ENCODE assay signal across 4 fruit fly cellular contexts in genomic region chrX:9579918-9580521, dm6.
A peak's percentile ranks its signal among the peaks of the same experiment; 100 is the strongest.
TF ChIP-seq lines count a peak whose summit lies in the region.

LPCAT (minus strand) TSS chrX:9579987.

TF ChIP-seq in whole organism, adult, 20 proteins besides CTCF, POLR2A, EP300 and RAD21 (continued from another document):
- TF ChIP-seq Clk (GFP tag; optimal IDR thresholded peaks at IDR 0.05; lab: Kevin White, UChicago) (peak; percentile 60), toe (GFP tag; optimal IDR thresholded peaks at IDR 0.05; lab: Kevin White, UChicago) (peak; percentile 81)

TF ChIP-seq in whole organism, embryonic, 481 proteins besides CTCF, POLR2A, EP300 and RAD21 (continued from another document and continues in another):
- peak; percentile 77 for TF ChIP-seq ara (GFP tag; IDR thresholded peaks at IDR 0.05; lab: Robert Waterston, UW)
- peak; percentile 78; the same call in 2 of the 3 replicates for TF ChIP-seq ci (GFP tag; IDR thresholded peaks at IDR 0.05; lab: Robert Waterston, UW)
- TF ChIP-seq CG12659 (GFP tag; optimal IDR thresholded peaks at IDR 0.05; lab: Kevin White, UChicago) = peak; percentile 73
- TF ChIP-seq Max (GFP tag; optimal IDR thresholded peaks at IDR 0.05; lab: Kevin White, UChicago) = peak; percentile 87
- peak; percentile 62 for TF ChIP-seq Side (GFP tag; optimal IDR thresholded peaks at IDR 0.05; lab: Kevin White, UChicago)
- TF ChIP-seq CG12155 (GFP tag; optimal IDR thresholded peaks at IDR 0.05; lab: Kevin White, UChicago) = peak; percentile 85
- TF ChIP-seq CG16779 (GFP tag; IDR thresholded peaks at IDR 0.05; lab: Robert Waterston, UW) = peak; percentile 64; the same call in 1 of the 2 replicates
- TF ChIP-seq hb (GFP tag; IDR thresholded peaks at IDR 0.05; lab: Robert Waterston, UW; ENCODE audit: partially characterized antibody) = no peak
- TF ChIP-seq CG11696 (GFP tag; IDR thresholded peaks at IDR 0.05; lab: Robert Waterston, UW) = no peak
- TF ChIP-seq sna (GFP tag; IDR thresholded peaks at IDR 0.05; lab: Robert Waterston, UW; ENCODE audit: partially characterized antibody) = peak; percentile 63; the same call in 1 of the 2 replicates
- TF ChIP-seq CG1024 (GFP tag; IDR thresholded peaks at IDR 0.05; lab: Robert Waterston, UW) = peak; percentile 54
- peak; percentile 97 for TF ChIP-seq Ets65A (GFP tag; lab: Kevin White, UChicago)
- TF ChIP-seq her (GFP tag; optimal IDR thresholded peaks at IDR 0.05; lab: Kevin White, UChicago) = peak; percentile 61
- TF ChIP-seq CG9609 (GFP tag; optimal IDR thresholded peaks at IDR 0.05; lab: Kevin White, UChicago) = peak; percentile 50
- peak; percentile 73 for TF ChIP-seq Xbp1 (GFP tag; optimal IDR thresholded peaks at IDR 0.05; lab: Kevin White, UChicago)
- no peak for TF ChIP-seq sim (GFP tag; IDR thresholded peaks at IDR 0.05; lab: Robert Waterston, UW)
- peak; percentile 77 for TF ChIP-seq lbe (GFP tag; optimal IDR thresholded peaks at IDR 0.05; lab: Kevin White, UChicago)
- peak; percentile 31 for TF ChIP-seq Sox102F (GFP tag; optimal IDR thresholded peaks at IDR 0.05; lab: Kevin White, UChicago)
- TF ChIP-seq sug (tag; optimal IDR thresholded peaks at IDR 0.05; lab: Kevin White, UChicago) = no peak
- TF ChIP-seq wek (GFP tag; optimal IDR thresholded peaks at IDR 0.05; lab: Kevin White, UChicago) = no peak
- TF ChIP-seq YL-1 (GFP tag; optimal IDR thresholded peaks at IDR 0.05; lab: Kevin White, UChicago) = peak; percentile 4
- TF ChIP-seq CG9876 (GFP tag; optimal IDR thresholded peaks at IDR 0.05; lab: Kevin White, UChicago) = peak; percentile 66
- no peak for TF ChIP-seq CG3838 (GFP tag; optimal IDR thresholded peaks at IDR 0.05; lab: Kevin White, UChicago)
- peak; percentile 77 for TF ChIP-seq CG10209 (GFP tag; optimal IDR thresholded peaks at IDR 0.05; lab: Kevin White, UChicago)
- peak; percentile 72 for TF ChIP-seq CG9215 (GFP tag; IDR thresholded peaks at IDR 0.05; lab: Robert Waterston, UW)
- peak; percentile 40 for TF ChIP-seq CG15601 (tag; optimal IDR thresholded peaks at IDR 0.05; lab: Kevin White, UChicago)
- no peak for TF ChIP-seq mld (GFP tag; IDR thresholded peaks at IDR 0.05; lab: Robert Waterston, UW; ENCODE audit: partially characterized antibody)
- TF ChIP-seq CG5245 (GFP tag; optimal IDR thresholded peaks at IDR 0.05; lab: Kevin White, UChicago) = peak; percentile 68
- peak; percentile 84 for TF ChIP-seq CG14014 (GFP tag; IDR thresholded peaks at IDR 0.05; lab: Robert Waterston, UW)
- TF ChIP-seq Nf-YC (tag; optimal IDR thresholded peaks at IDR 0.05; lab: Kevin White, UChicago) = no peak
- TF ChIP-seq CG31365 (tag; optimal IDR thresholded peaks at IDR 0.05; lab: Kevin White, UChicago) = peak; percentile 29
- TF ChIP-seq Asciz (GFP tag; optimal IDR thresholded peaks at IDR 0.05; lab: Kevin White, UChicago) = peak; percentile 4
- TF ChIP-seq Lpt (GFP tag; optimal IDR thresholded peaks at IDR 0.05; lab: Kevin White, UChicago) = no peak
- TF ChIP-seq CG14710 (tag; optimal IDR thresholded peaks at IDR 0.05; lab: Kevin White, UChicago) = peak; percentile 85
- peak; percentile 15 for TF ChIP-seq CG33557 (GFP tag; optimal IDR thresholded peaks at IDR 0.05; lab: Kevin White, UChicago)
- TF ChIP-seq CG2889 (GFP tag; IDR thresholded peaks at IDR 0.05; lab: Robert Waterston, UW) = peak; percentile 81
- TF ChIP-seq Tbp (GFP tag; optimal IDR thresholded peaks at IDR 0.05; lab: Kevin White, UChicago) = no peak
- TF ChIP-seq CG31388 (GFP tag; optimal IDR thresholded peaks at IDR 0.05; lab: Kevin White, UChicago) = peak; percentile 47
- TF ChIP-seq zen2 (GFP tag; IDR thresholded peaks at IDR 0.05; lab: Robert Waterston, UW; ENCODE audit: partially characterized antibody) = no peak; the same call in 2 of the 3 replicates
- peak; percentile 65 for TF ChIP-seq Chrac-16 (GFP tag; optimal IDR thresholded peaks at IDR 0.05; lab: Kevin White, UChicago)
- TF ChIP-seq Hr3 (GFP tag; optimal IDR thresholded peaks at IDR 0.05; lab: Kevin White, UChicago) = peak; percentile 69
- peak; percentile 80 for TF ChIP-seq CG6272 (GFP tag; IDR thresholded peaks at IDR 0.05; lab: Robert Waterston, UW)

TF ChIP-seq in whole organism, prepupa, 60 proteins besides CTCF, POLR2A, EP300 and RAD21 (continued from another document):
- TF ChIP-seq Smox (GFP tag; optimal IDR thresholded peaks at IDR 0.05; lab: Kevin White, UChicago) = peak; percentile 23
- peak in 1 of 2 experiments; percentile 0 for TF ChIP-seq salr (GFP tag; optimal IDR thresholded peaks at IDR 0.05; lab: Kevin White, UChicago)
- TF ChIP-seq CG6854 (GFP tag; optimal IDR thresholded peaks at IDR 0.05; lab: Kevin White, UChicago) = no peak
- no peak for TF ChIP-seq Blimp-1 (GFP tag; optimal IDR thresholded peaks at IDR 0.05; lab: Kevin White, UChicago)
- TF ChIP-seq dsx (GFP tag; optimal IDR thresholded peaks at IDR 0.05; lab: Kevin White, UChicago; ENCODE audit: poor library complexity, severe bottlenecking) = no peak
- TF ChIP-seq Hr39 (GFP tag; optimal IDR thresholded peaks at IDR 0.05; lab: Kevin White, UChicago) = peak; percentile 71
- TF ChIP-seq Sox14 (GFP tag; optimal IDR thresholded peaks at IDR 0.05; lab: Kevin White, UChicago) = peak; percentile 26
- TF ChIP-seq CG1621 (tag; optimal IDR thresholded peaks at IDR 0.05; lab: Kevin White, UChicago) = no peak
- peak; percentile 70 for TF ChIP-seq CG11902 (GFP tag; optimal IDR thresholded peaks at IDR 0.05; lab: Kevin White, UChicago)
- peak; percentile 74; the same call in 2 of the 3 replicates for TF ChIP-seq eg (GFP tag; IDR thresholded peaks at IDR 0.05; lab: Robert Waterston, UW)
- peak; percentile 46 for TF ChIP-seq OdsH (GFP tag; optimal IDR thresholded peaks at IDR 0.05; lab: Kevin White, UChicago)
- peak; percentile 50 for TF ChIP-seq Eip75B (GFP tag; optimal IDR thresholded peaks at IDR 0.05; lab: Kevin White, UChicago)
- TF ChIP-seq CG16779 (tag; optimal IDR thresholded peaks at IDR 0.05; lab: Kevin White, UChicago) = no peak
- TF ChIP-seq fkh (GFP tag; optimal IDR thresholded peaks at IDR 0.05; lab: Kevin White, UChicago) = no peak
- no peak for TF ChIP-seq CG6792 (GFP tag; optimal IDR thresholded peaks at IDR 0.05; lab: Kevin White, UChicago)
- TF ChIP-seq CG9139 (GFP tag; optimal IDR thresholded peaks at IDR 0.05; lab: Kevin White, UChicago) = no peak
- TF ChIP-seq spab (GFP tag; optimal IDR thresholded peaks at IDR 0.05; lab: Kevin White, UChicago) = no peak
- TF ChIP-seq CG7368 (GFP tag; optimal IDR thresholded peaks at IDR 0.05; lab: Kevin White, UChicago) = no peak
- peak; percentile 51 for TF ChIP-seq CG10669 (GFP tag; optimal IDR thresholded peaks at IDR 0.05; lab: Kevin White, UChicago)
- TF ChIP-seq Sox102F (GFP tag; optimal IDR thresholded peaks at IDR 0.05; lab: Kevin White, UChicago) = no peak
- TF ChIP-seq CG8319 (GFP tag; optimal IDR thresholded peaks at IDR 0.05; lab: Kevin White, UChicago) = peak; percentile 42
- TF ChIP-seq Sox15 (GFP tag; optimal IDR thresholded peaks at IDR 0.05; lab: Kevin White, UChicago) = peak; percentile 48
- 0 out of 2 replicates have a peak, but pooled peaks have one; percentile 41 for TF ChIP-seq CG15336 (GFP tag; IDR thresholded peaks at IDR 0.05; lab: Robert Waterston, UW)
- TF ChIP-seq acj6 (GFP tag; optimal IDR thresholded peaks at IDR 0.05; lab: Kevin White, UChicago) = peak; percentile 14
- TF ChIP-seq lz (GFP tag; optimal IDR thresholded peaks at IDR 0.05; lab: Kevin White, UChicago) = peak; percentile 73
- peak; percentile 50 for TF ChIP-seq CG10631 (GFP tag; optimal IDR thresholded peaks at IDR 0.05; lab: Kevin White, UChicago)
- TF ChIP-seq net (GFP tag; optimal IDR thresholded peaks at IDR 0.05; lab: Kevin White, UChicago) = no peak
- TF ChIP-seq dac (GFP tag; optimal IDR thresholded peaks at IDR 0.05; lab: Kevin White, UChicago) = no peak
- peak; percentile 70 for TF ChIP-seq CG6163 (GFP tag; IDR thresholded peaks at IDR 0.05; lab: Robert Waterston, UW)
- no peak for TF ChIP-seq CG4318 (GFP tag; optimal IDR thresholded peaks at IDR 0.05; lab: Kevin White, UChicago)
- peak; percentile 77 for TF ChIP-seq CG31627 (GFP tag; optimal IDR thresholded peaks at IDR 0.05; lab: Kevin White, UChicago)
- TF ChIP-seq achi (GFP tag; optimal IDR thresholded peaks at IDR 0.05; lab: Kevin White, UChicago) = peak; percentile 56
- TF ChIP-seq vri (GFP tag; optimal IDR thresholded peaks at IDR 0.05; lab: Kevin White, UChicago) = peak; percentile 2
- no peak for TF ChIP-seq CG32006 (GFP tag; optimal IDR thresholded peaks at IDR 0.05; lab: Kevin White, UChicago)
- TF ChIP-seq topi (GFP tag; optimal IDR thresholded peaks at IDR 0.05; lab: Kevin White, UChicago) = peak; percentile 81
- TF ChIP-seq CG34406 (GFP tag; optimal IDR thresholded peaks at IDR 0.05; lab: Kevin White, UChicago) = no peak
- TF ChIP-seq Ets96B (tag; optimal IDR thresholded peaks at IDR 0.05; lab: Kevin White, UChicago) = peak; percentile 48
- no peak for TF ChIP-seq CG8632 (GFP tag; optimal IDR thresholded peaks at IDR 0.05; lab: Kevin White, UChicago)
- TF ChIP-seq cyc (GFP tag; optimal IDR thresholded peaks at IDR 0.05; lab: Kevin White, UChicago) = peak; percentile 86
- peak; percentile 30; the same call in 1 of the 2 replicates for TF ChIP-seq CG11294 (GFP tag; IDR thresholded peaks at IDR 0.05; lab: Robert Waterston, UW)
TF ChIP-seq in whole organism, prepupa: peak in this region for 36.

TF ChIP-seq in whole organism, wandering third instar larva, 38 proteins besides CTCF, POLR2A, EP300 and RAD21 (continued from another document):
- TF ChIP-seq Myc (optimal IDR thresholded peaks at IDR 0.05; lab: Kevin White, UChicago) (peak; percentile 31), OdsH (GFP tag; optimal IDR thresholded peaks at IDR 0.05; lab: Kevin White, UChicago) (peak; percentile 23), psq (GFP tag; optimal IDR thresholded peaks at IDR 0.05; lab: Kevin White, UChicago) (no peak), Mio (GFP tag; optimal IDR thresholded peaks at IDR 0.05; lab: Kevin White, UChicago) (no peak), lola (GFP tag; optimal IDR thresholded peaks at IDR 0.05; lab: Kevin White, UChicago) (no peak), CG32264 (GFP tag; optimal IDR thresholded peaks at IDR 0.05; lab: Kevin White, UChicago) (peak; percentile 32), Dif (GFP tag; optimal IDR thresholded peaks at IDR 0.05; lab: Kevin White, UChicago; ENCODE audit: partially characterized antibody) (peak; percentile 9), brk (GFP tag; optimal IDR thresholded peaks at IDR 0.05; lab: Kevin White, UChicago) (no peak), Vsx2 (GFP tag; optimal IDR thresholded peaks at IDR 0.05; lab: Kevin White, UChicago; ENCODE audit: partially characterized antibody) (no peak), N (GFP tag; optimal IDR thresholded peaks at IDR 0.05; lab: Kevin White, UChicago) (no peak), ey (GFP tag; optimal IDR thresholded peaks at IDR 0.05; lab: Kevin White, UChicago) (peak; percentile 78), Hr83 (GFP tag; optimal IDR thresholded peaks at IDR 0.05; lab: Kevin White, UChicago; ENCODE audit: poor library complexity, severe bottlenecking) (peak; percentile 92), jim (GFP tag; optimal IDR thresholded peaks at IDR 0.05; lab: Kevin White, UChicago) (peak; percentile 34), HLH106 (tag; optimal IDR thresholded peaks at IDR 0.05; lab: Kevin White, UChicago) (peak; percentile 72), dl (GFP tag; optimal IDR thresholded peaks at IDR 0.05; lab: Kevin White, UChicago; ENCODE audit: insufficient read depth in 1 of 2, partially characterized antibody in 2 of 2) (no peak)
